Fruit fly (Drosophila melanogaster) whole organism, embryonic: Measurements from ENCODE around the gene CG15894.

Source experiments
- Abd-B ChIP-seq: fragments of 200-800 bp; sonication (Bioruptor generic); optimal IDR thresholded peaks from 2 replicates; lab custom pipeline; 2018; ENCODE audit warnings: missing biosample characterization, mild to moderate bottlenecking, missing genetic modification characterization, moderate library complexity
- Antp ChIP-seq: fragments of 200-800 bp; sonication (Bioruptor generic); optimal IDR thresholded peaks from 3 replicates; lab custom pipeline; 2016; ENCODE audit warnings: missing biosample characterization, missing genetic modification characterization
- B-H1 ChIP-seq: fragments of 200-800 bp; sonication (Bioruptor generic); IDR thresholded peaks from 3 replicates; pipeline ENCODE4 v1.3.6; 2022; ENCODE audit warnings: missing biosample characterization, missing genetic modification characterization
- BEAF-32 ChIP-seq: fragments of 200-800 bp; sonication (Bioruptor generic); optimal IDR thresholded peaks from 3 replicates; lab custom pipeline; 2017; ENCODE audit warnings: missing biosample characterization, missing genetic modification characterization, mild to moderate bottlenecking, moderate library complexity, missing genetic modification reagents
- CG10654 ChIP-seq: fragments of 200-800 bp; sonication (Bioruptor generic); optimal IDR thresholded peaks from 2 replicates; lab custom pipeline; 2016; ENCODE audit warnings: missing biosample characterization, missing genetic modification characterization
- CG12391 ChIP-seq: fragments of 200-800 bp; sonication (Bioruptor generic); optimal IDR thresholded peaks from 3 replicates; lab custom pipeline; 2018; ENCODE audit warnings: missing biosample characterization, mild to moderate bottlenecking, missing genetic modification characterization, moderate library complexity
- CG13123 ChIP-seq: fragments of 200-800 bp; sonication (Bioruptor generic); optimal IDR thresholded peaks from 2 replicates; lab custom pipeline; 2016; ENCODE audit warnings: missing biosample characterization, missing genetic modification characterization
- CG14050 ChIP-seq: fragments of 200-800 bp; sonication (Bioruptor generic); IDR thresholded peaks from 3 replicates; pipeline ENCODE4 v1.3.6; 2022; ENCODE audit warnings: missing biosample characterization, missing genetic modification characterization
- CG1529 ChIP-seq: fragments of 200-800 bp; sonication (Bioruptor generic); optimal IDR thresholded peaks from 3 replicates; lab custom pipeline; 2018; ENCODE audit warnings: missing biosample characterization, missing genetic modification characterization
- CG15479 ChIP-seq: fragments of 200-800 bp; sonication (Bioruptor generic); optimal IDR thresholded peaks from 3 replicates; lab custom pipeline; 2019; ENCODE audit warnings: missing biosample characterization, mild to moderate bottlenecking, missing genetic modification characterization, moderate library complexity
- CG30431 ChIP-seq: fragments of 200-800 bp; sonication (Bioruptor generic); optimal IDR thresholded peaks from 2 replicates; lab custom pipeline; 2017; ENCODE audit warnings: missing biosample characterization, missing genetic modification characterization
- CG34422 ChIP-seq: fragments of 200-800 bp; sonication (Bioruptor generic); IDR thresholded peaks from 3 replicates; pipeline ENCODE4 v1.3.6; 2022; ENCODE audit warnings: missing biosample characterization, missing genetic modification characterization
- CG3838 ChIP-seq: fragments of 200-800 bp; sonication (Bioruptor generic); optimal IDR thresholded peaks from 3 replicates; lab custom pipeline; 2016; ENCODE audit warnings: missing biosample characterization, missing genetic modification characterization
- CG3995 ChIP-seq: fragments of 200-800 bp; sonication (Bioruptor generic); optimal IDR thresholded peaks from 3 replicates; lab custom pipeline; 2016; ENCODE audit warnings: missing biosample characterization, missing genetic modification characterization
- CG5245 ChIP-seq: fragments of 200-800 bp; sonication (Bioruptor generic); optimal IDR thresholded peaks from 3 replicates; lab custom pipeline; 2016; ENCODE audit warnings: missing biosample characterization, missing genetic modification characterization
- CG6654 ChIP-seq: fragments of 200-800 bp; sonication (Bioruptor generic); optimal IDR thresholded peaks from 2 replicates; lab custom pipeline; 2017; ENCODE audit warnings: missing biosample characterization, mild to moderate bottlenecking, missing genetic modification characterization
- CG6765 ChIP-seq: fragments of 200-800 bp; sonication (Bioruptor generic); optimal IDR thresholded peaks from 3 replicates; lab custom pipeline; 2017; ENCODE audit warnings: missing biosample characterization, mild to moderate bottlenecking, missing genetic modification characterization
- CG7271 ChIP-seq: fragments of 200-800 bp; sonication (Bioruptor generic); optimal IDR thresholded peaks from 2 replicates; lab custom pipeline; 2018; ENCODE audit warnings: missing biosample characterization, mild to moderate bottlenecking, missing genetic modification characterization, moderate library complexity
- CG7372 ChIP-seq: fragments of 200-800 bp; sonication (Bioruptor generic); IDR thresholded peaks from 2 replicates; pipeline ENCODE4 v1.3.6; 2022; ENCODE audit warnings: missing biosample characterization, missing genetic modification characterization
- CG7556 ChIP-seq: fragments of 200-800 bp; sonication (Bioruptor generic); optimal IDR thresholded peaks from 2 replicates; lab custom pipeline; 2017; ENCODE audit warnings: missing biosample characterization, mild to moderate bottlenecking, missing genetic modification characterization
- CG7987 ChIP-seq: fragments of 200-800 bp; sonication (Bioruptor generic); optimal IDR thresholded peaks from 2 replicates; lab custom pipeline; 2018; ENCODE audit warnings: missing biosample characterization, mild to moderate bottlenecking, missing genetic modification characterization, moderate library complexity
- CG9727 ChIP-seq: fragments of 200-800 bp; sonication (Bioruptor generic); optimal IDR thresholded peaks from 3 replicates; lab custom pipeline; 2017; ENCODE audit warnings: missing biosample characterization, mild to moderate bottlenecking, missing genetic modification characterization
- CoRest ChIP-seq: fragments of 200-800 bp; sonication (Bioruptor generic); optimal IDR thresholded peaks from 3 replicates; lab custom pipeline; 2018; ENCODE audit warnings: missing biosample characterization, mild to moderate bottlenecking, missing genetic modification characterization, moderate library complexity
- CrebB ChIP-seq: fragments of 200-800 bp; sonication (Bioruptor generic); optimal IDR thresholded peaks from 3 replicates; lab custom pipeline; 2018; ENCODE audit warnings: missing biosample characterization, mild to moderate bottlenecking, missing genetic modification characterization
- D19B ChIP-seq: fragments of 200-800 bp; sonication (Bioruptor generic); optimal IDR thresholded peaks from 2 replicates; lab custom pipeline; 2017; ENCODE audit warnings: missing biosample characterization, mild to moderate bottlenecking, missing genetic modification characterization
- ERR ChIP-seq: fragments of 200-800 bp; sonication (Bioruptor generic); optimal IDR thresholded peaks from 2 replicates; lab custom pipeline; 2016; ENCODE audit warnings: missing biosample characterization, missing genetic modification characterization
- GATAe ChIP-seq: fragments of 200-800 bp; sonication (Bioruptor generic); conservative IDR thresholded peaks from 2 replicates; pipeline ENCODE4 v1.3.6; 2022; ENCODE audit warnings: missing biosample characterization, missing genetic modification characterization
- HLH4C ChIP-seq: fragments of 200-800 bp; sonication (Bioruptor generic); IDR thresholded peaks from 3 replicates; pipeline ENCODE4 v1.3.6; 2022; ENCODE audit warnings: missing biosample characterization, missing genetic modification characterization; ENCODE audit not compliant: partially characterized antibody
- HLHmδ ChIP-seq: fragments of 200-800 bp; sonication (Bioruptor generic); optimal IDR thresholded peaks from 2 replicates; lab custom pipeline; 2018; ENCODE audit warnings: missing biosample characterization, mild to moderate bottlenecking, missing genetic modification characterization, moderate library complexity
- Med ChIP-seq: fragments of 200-800 bp; sonication (Bioruptor generic); peaks from one replicate; lab custom pipeline; 2016; ENCODE audit warnings: missing biosample characterization, missing genetic modification characterization, mild to moderate bottlenecking, inconsistent platforms, moderate library complexity
- Meics ChIP-seq: fragments of 200-800 bp; sonication (Bioruptor generic); optimal IDR thresholded peaks from 2 replicates; lab custom pipeline; 2017; ENCODE audit warnings: missing biosample characterization, mild to moderate bottlenecking, missing genetic modification characterization
- Poxn ChIP-seq: fragments of 200-800 bp; sonication (Bioruptor generic); IDR thresholded peaks from 2 replicates; pipeline ENCODE4 v1.3.6; 2022; ENCODE audit warnings: missing biosample characterization, missing genetic modification characterization
- Rx ChIP-seq: fragments of 200-800 bp; sonication (Bioruptor generic); IDR thresholded peaks from 2 replicates; pipeline ENCODE4 v1.3.6; 2022; ENCODE audit warnings: missing biosample characterization, missing genetic modification characterization
- Sry-δ ChIP-seq: fragments of 200-800 bp; sonication (Bioruptor generic); optimal IDR thresholded peaks from 2 replicates; lab custom pipeline; 2016; ENCODE audit warnings: missing biosample characterization, missing genetic modification characterization
- Ssrp ChIP-seq: fragments of 200-800 bp; sonication (Bioruptor generic); optimal IDR thresholded peaks from 2 replicates; lab custom pipeline; 2018; ENCODE audit warnings: missing biosample characterization, mild to moderate bottlenecking, missing genetic modification characterization, moderate library complexity
- Xbp1 ChIP-seq: fragments of 200-800 bp; sonication (Bioruptor generic); optimal IDR thresholded peaks from 3 replicates; lab custom pipeline; 2016; ENCODE audit warnings: missing biosample characterization, mild to moderate bottlenecking, missing genetic modification characterization
- al ChIP-seq: fragments of 200-800 bp; sonication (Bioruptor generic); IDR thresholded peaks from 2 replicates; pipeline ENCODE4 v1.3.6; 2022; ENCODE audit warnings: missing biosample characterization, missing genetic modification characterization
- az2 ChIP-seq: fragments of 200-800 bp; sonication (Bioruptor generic); optimal IDR thresholded peaks from 3 replicates; lab custom pipeline; 2016; ENCODE audit warnings: missing biosample characterization, missing genetic modification characterization
- ci ChIP-seq: fragments of 200-800 bp; sonication (Bioruptor generic); IDR thresholded peaks from 3 replicates; pipeline ENCODE4 v1.3.6; 2022; ENCODE audit warnings: missing biosample characterization, missing genetic modification characterization
- crc ChIP-seq: fragments of 200-800 bp; sonication (Bioruptor generic); optimal IDR thresholded peaks from 2 replicates; lab custom pipeline; 2016; ENCODE audit warnings: missing biosample characterization, missing genetic modification characterization
- crol ChIP-seq: fragments of 200-800 bp; sonication (Bioruptor generic); IDR thresholded peaks from 2 replicates; pipeline ENCODE4 v1.3.6; 2022; ENCODE audit warnings: missing biosample characterization, missing genetic modification characterization
- dysf ChIP-seq: fragments of 200-800 bp; sonication (Bioruptor generic); IDR thresholded peaks from 3 replicates; pipeline ENCODE4 v1.3.6; 2022; ENCODE audit warnings: missing biosample characterization, missing genetic modification characterization
- hth ChIP-seq: fragments of >200 bp; optimal IDR thresholded peaks from 2 replicates; lab custom pipeline; 2017; ENCODE audit warnings: inconsistent platforms
- jumu ChIP-seq: fragments of 200-800 bp; sonication (Bioruptor generic); optimal IDR thresholded peaks from 3 replicates; lab custom pipeline; 2016; ENCODE audit warnings: missing biosample characterization, missing genetic modification characterization
- lilli ChIP-seq: fragments of 200-800 bp; sonication (Bioruptor generic); optimal IDR thresholded peaks from 3 replicates; lab custom pipeline; 2016; ENCODE audit warnings: missing biosample characterization, missing genetic modification characterization
- odd ChIP-seq: fragments of 200-800 bp; sonication (Bioruptor generic); optimal IDR thresholded peaks from 2 replicates; lab custom pipeline; 2017; ENCODE audit warnings: missing biosample characterization, mild to moderate bottlenecking, missing genetic modification characterization
- org-1 ChIP-seq: fragments of 200-800 bp; sonication (Bioruptor generic); optimal IDR thresholded peaks from 2 replicates; lab custom pipeline; 2017; ENCODE audit warnings: missing biosample characterization, missing genetic modification characterization
- pfk ChIP-seq: fragments of 200-800 bp; sonication (Bioruptor generic); optimal IDR thresholded peaks from 2 replicates; lab custom pipeline; 2018; ENCODE audit warnings: missing biosample characterization, mild to moderate bottlenecking, missing genetic modification characterization, moderate library complexity
- pho ChIP-seq: fragments of 200-800 bp; sonication (Bioruptor generic); optimal IDR thresholded peaks from 2 replicates; lab custom pipeline; 2016; ENCODE audit warnings: missing biosample characterization, missing genetic modification characterization
- trh ChIP-seq: fragments of 200-800 bp; sonication (Bioruptor generic); optimal IDR thresholded peaks from 2 replicates; lab custom pipeline; 2016; ENCODE audit warnings: missing biosample characterization, missing genetic modification characterization
- z ChIP-seq: fragments of 200-800 bp; sonication (Bioruptor generic); IDR thresholded peaks from 3 replicates; pipeline ENCODE4 v1.3.6; 2022; ENCODE audit warnings: missing biosample characterization, missing genetic modification characterization

The CG15894 gene

dm6 chrX:6266092-6266491, 42.9 kb upstream of the CG15894 start (continued):
- no peak for TF ChIP-seq CG12391
- TF ChIP-seq crol = peak; percentile 76
- TF ChIP-seq pfk = peak; percentile 85
- no peak for TF ChIP-seq dysf (GFP tag; lab: Robert Waterston, UW)
- no peak for TF ChIP-seq CG1529
- no peak for TF ChIP-seq pho
- TF ChIP-seq HLHmδ = no peak
- 0 out of 3 replicates have a peak, but pooled peaks have one; percentile 20 for TF ChIP-seq ci (GFP tag; lab: Robert Waterston, UW)
- TF ChIP-seq Antp (GFP tag; lab: Kevin White, UChicago) = no peak
- no peak for TF ChIP-seq z (GFP tag; lab: Robert Waterston, UW)
- no peak for TF ChIP-seq CG3995 (GFP tag; lab: Kevin White, UChicago)

dm6 chrX:6267187-6267711, 41.8 kb upstream of the CG15894 start, which contains the start of gene schlank:
Gene schlank (minus strand): TSS chrX:6267228.
- no peak for TF ChIP-seq CG5245
- TF ChIP-seq odd = no peak
- peak; percentile 85 for TF ChIP-seq Med (GFP tag; lab: Kevin White, UChicago)
- no peak for TF ChIP-seq trh (GFP tag; lab: Kevin White, UChicago)
- no peak for TF ChIP-seq CG6654
- peak; percentile 37; the same call in 1 of the 2 replicates for TF ChIP-seq Rx (GFP tag; lab: Robert Waterston, UW)
- no peak for TF ChIP-seq D19B (GFP tag; lab: Kevin White, UChicago)
- peak; percentile 30 for TF ChIP-seq Sry-δ (GFP tag; lab: Kevin White, UChicago)
- TF ChIP-seq crc (GFP tag; lab: Kevin White, UChicago) = no peak
- TF ChIP-seq hth (lab: Kevin White, UChicago) = no peak
- no peak for TF ChIP-seq GATAe (GFP tag; lab: Robert Waterston, UW)
- TF ChIP-seq org-1 (GFP tag; lab: Kevin White, UChicago) = no peak
- peak; percentile 20 for TF ChIP-seq CG6765 (GFP tag; lab: Kevin White, UChicago)
- peak; percentile 9 for TF ChIP-seq CG30431 (GFP tag; lab: Kevin White, UChicago)
- TF ChIP-seq az2 (GFP tag; lab: Kevin White, UChicago) = peak; percentile 55
- TF ChIP-seq jumu (GFP tag; lab: Kevin White, UChicago) = peak; percentile 74
- no peak for TF ChIP-seq CG7271 (tag; lab: Kevin White, UChicago)
- peak; percentile 55 for TF ChIP-seq CG9727
- peak; percentile 40 for TF ChIP-seq CG10654 (GFP tag; lab: Kevin White, UChicago)
- TF ChIP-seq CG1529 = no peak
- no peak for TF ChIP-seq CG3838
- TF ChIP-seq Meics (GFP tag; lab: Kevin White, UChicago) = peak; percentile 18
- no peak for TF ChIP-seq CrebB (tag; lab: Kevin White, UChicago)
- peak; percentile 33 for TF ChIP-seq BEAF-32
- TF ChIP-seq Poxn (GFP tag; lab: Robert Waterston, UW) = no peak
- TF ChIP-seq HLH4C (GFP tag; lab: Robert Waterston, UW) = no peak
- no peak; the same call in 1 of the 2 replicates for TF ChIP-seq al
- TF ChIP-seq lilli = peak; percentile 72
- peak; percentile 40 for TF ChIP-seq Ssrp (tag; lab: Kevin White, UChicago)
- TF ChIP-seq Abd-B = peak; percentile 41
- peak; percentile 46 for TF ChIP-seq ERR
- TF ChIP-seq CG34422 (GFP tag; lab: Robert Waterston, UW) = no peak
- TF ChIP-seq Xbp1 = peak; percentile 64
- TF ChIP-seq CG7556 = peak; percentile 16
- no peak for TF ChIP-seq CG7987 (GFP tag; lab: Kevin White, UChicago)
- no peak; the same call in 1 of the 2 replicates for TF ChIP-seq CG7372
- no peak for TF ChIP-seq CG15479 (GFP tag; lab: Kevin White, UChicago)
- TF ChIP-seq CG13123 (GFP tag; lab: Kevin White, UChicago) = no peak
- peak; percentile 68 for TF ChIP-seq CoRest
- peak; percentile 37 for TF ChIP-seq B-H1 (GFP tag; lab: Robert Waterston, UW)
- peak; percentile 32; the same call in 1 of the 3 replicates for TF ChIP-seq CG14050
